Fruit fly (Drosophila melanogaster) whole organism, embryonic: ENCODE data around the gene Teh2.

Experiments
- CG10543 ChIP-seq: fragments of 200-800 bp; sonication (Bioruptor generic); optimal IDR thresholded peaks from 3 replicates; lab custom pipeline; 2017; ENCODE audit warnings: missing biosample characterization, mild to moderate bottlenecking, missing genetic modification characterization, moderate library complexity
- CG16813 ChIP-seq: fragments of 200-800 bp; sonication (Bioruptor generic); IDR thresholded peaks from 3 replicates; pipeline ENCODE4 v1.3.6; 2022; ENCODE audit warnings: missing biosample characterization, missing genetic modification characterization; ENCODE audit not compliant: partially characterized antibody
- CG1792 ChIP-seq: fragments of 200-800 bp; sonication (Bioruptor generic); optimal IDR thresholded peaks from 2 replicates; lab custom pipeline; 2016; ENCODE audit warnings: missing biosample characterization, missing genetic modification characterization
- CG34376 ChIP-seq: fragments of 200-800 bp; sonication (Bioruptor generic); optimal IDR thresholded peaks from 2 replicates; lab custom pipeline; 2018; ENCODE audit warnings: missing biosample characterization, mild to moderate bottlenecking, missing genetic modification characterization
- CG4360 ChIP-seq: fragments of 200-800 bp; sonication (Bioruptor generic); IDR thresholded peaks from 2 replicates; pipeline ENCODE4 v1.3.6; 2022; ENCODE audit warnings: missing biosample characterization, missing genetic modification characterization
- CG6813 ChIP-seq: fragments of 200-800 bp; sonication (Bioruptor generic); optimal IDR thresholded peaks from 2 replicates; lab custom pipeline; 2017; ENCODE audit warnings: missing biosample characterization, missing genetic modification characterization, mild to moderate bottlenecking, moderate library complexity, missing genetic modification reagents
- Dek ChIP-seq: fragments of 200-800 bp; sonication (Bioruptor generic); optimal IDR thresholded peaks from 3 replicates; lab custom pipeline; 2019; ENCODE audit warnings: missing biosample characterization, mild to moderate bottlenecking, missing genetic modification characterization, moderate library complexity
- E2f1 ChIP-seq: fragments of 200-800 bp; sonication (Bioruptor generic); IDR thresholded peaks from 2 replicates; pipeline ENCODE4 v1.3.6; 2022; ENCODE audit warnings: missing biosample characterization, missing genetic modification characterization
- Max ChIP-seq: fragments of 200-800 bp; sonication (Bioruptor generic); optimal IDR thresholded peaks from 2 replicates; lab custom pipeline; 2016; ENCODE audit warnings: missing biosample characterization, mild to moderate bottlenecking, missing genetic modification characterization
- caup ChIP-seq: fragments of 200-800 bp; sonication (Bioruptor generic); optimal IDR thresholded peaks from 3 replicates; lab custom pipeline; 2017; ENCODE audit warnings: missing biosample characterization, mild to moderate bottlenecking, missing genetic modification characterization, moderate library complexity; ENCODE audit not compliant: severe bottlenecking
- cg ChIP-seq: fragments of 200-800 bp; sonication (Bioruptor generic); optimal IDR thresholded peaks from 3 replicates; lab custom pipeline; 2019; ENCODE audit warnings: missing biosample characterization, mild to moderate bottlenecking, missing genetic modification characterization, moderate library complexity
- cwo ChIP-seq: fragments of 200-800 bp; sonication (Bioruptor generic); optimal IDR thresholded peaks from 3 replicates; lab custom pipeline; 2017; ENCODE audit warnings: missing biosample characterization, missing genetic modification characterization, mild to moderate bottlenecking, moderate library complexity, missing genetic modification reagents
- en ChIP-seq: fragments of 200-800 bp; sonication (Bioruptor generic); optimal IDR thresholded peaks from 2 replicates; lab custom pipeline; 2016; ENCODE audit warnings: missing biosample characterization, missing genetic modification characterization
- exex ChIP-seq: fragments of 200-800 bp; sonication (Bioruptor generic); optimal IDR thresholded peaks from 4 replicates; lab custom pipeline; 2018; ENCODE audit warnings: missing biosample characterization, mild to moderate bottlenecking, missing genetic modification characterization, moderate library complexity
- grn ChIP-seq: fragments of 200-800 bp; sonication (Bioruptor generic); optimal IDR thresholded peaks from 3 replicates; lab custom pipeline; 2017; ENCODE audit warnings: missing biosample characterization, missing genetic modification characterization
- mirr ChIP-seq: fragments of 200-800 bp; sonication (Bioruptor generic); optimal IDR thresholded peaks from 3 replicates; lab custom pipeline; 2018; ENCODE audit warnings: missing biosample characterization, mild to moderate bottlenecking, missing genetic modification characterization
- sd ChIP-seq: fragments of 200-800 bp; sonication (Bioruptor generic); optimal IDR thresholded peaks from 3 replicates; lab custom pipeline; 2018; ENCODE audit warnings: missing biosample characterization, mild to moderate bottlenecking, missing genetic modification characterization, moderate library complexity
- sug ChIP-seq: fragments of 200-800 bp; optimal IDR thresholded peaks from 2 replicates; lab custom pipeline; 2019; ENCODE audit warnings: missing biosample characterization, mild to moderate bottlenecking, missing genetic modification characterization, moderate library complexity

Gene Teh2

dm6 chr3L:4133724-4134678 is 53.8 kb downstream of the Teh2 start, which contains the start of gene ens (continued):
- TF ChIP-seq CG4360 (GFP tag; lab: Robert Waterston, UW) (no peak), CG1792 (no peak), E2f1 (GFP tag; lab: Robert Waterston, UW) (no peak)

dm6 chr3L:4132585-4132984 is 55.2 kb downstream of the Teh2 start:
- TF ChIP-seq sd, result peak; percentile 59
- TF ChIP-seq Dek (tag; lab: Kevin White, UChicago), result no peak

DNA sequence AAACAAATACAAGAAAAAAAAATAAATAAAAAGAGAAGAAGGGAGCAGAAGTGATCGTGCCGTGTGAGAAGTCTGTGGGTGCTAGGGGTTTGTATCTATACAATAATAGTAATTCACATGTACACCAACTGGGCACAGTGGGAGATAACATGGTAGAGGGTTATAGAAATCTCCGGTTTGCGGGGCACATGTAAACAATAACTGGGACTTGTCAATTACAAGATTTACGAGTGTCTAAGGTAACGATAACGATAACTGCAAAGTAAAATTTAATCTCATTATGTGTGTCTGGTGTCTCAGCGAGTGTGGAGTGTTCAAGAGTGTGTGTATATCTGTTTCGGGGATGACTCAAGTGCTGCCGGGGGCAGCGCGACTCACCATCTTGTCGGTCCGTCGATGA is 57.1 kb downstream of the Teh2 start:
- TF ChIP-seq exex (tag; lab: Kevin White, UChicago) (peak; percentile 89), mirr (GFP tag; lab: Kevin White, UChicago) (peak; percentile 82), grn (peak; percentile 45), cg (GFP tag; lab: Kevin White, UChicago) (peak; percentile 11), CG34376 (peak; percentile 42), CG6813 (GFP tag; lab: Kevin White, UChicago) (no peak), CG10543 (GFP tag; lab: Kevin White, UChicago) (peak; percentile 14), CG16813 (GFP tag; lab: Robert Waterston, UW) (0 out of 3 replicates have a peak, but pooled peaks have one; percentile 14), en (no peak), cwo (GFP tag; lab: Kevin White, UChicago) (peak; percentile 3), caup (peak; percentile 64), Max (no peak), sug (tag; lab: Kevin White, UChicago) (peak; percentile 39)
- TF ChIP-seq, all 482 proteins: peak for 10
